Worm (Caenorhabditis elegans): Measurements from ENCODE around the gene npr-32.

ce11 chrIV:17280441-17280939, 49.6 kb upstream of the npr-32 start:
- TF ChIP-seq elt-3 (tag; optimal IDR thresholded peaks at IDR 0.05) (no peak), nfya-1 (tag; optimal IDR thresholded peaks at IDR 0.05; ENCODE audit: insufficient read depth) (peak; percentile 1), ama-1 (optimal IDR thresholded peaks at IDR 0.05) (peak; percentile 95), elt-2 (tag; optimal IDR thresholded peaks at IDR 0.05) (no peak), lin-15B (tag; optimal IDR thresholded peaks at IDR 0.05) (no peak), sea-2 (GFP tag; optimal IDR thresholded peaks at IDR 0.05) (no peak), unc-62 (GFP tag; optimal IDR thresholded peaks at IDR 0.05) (no peak), nhr-28 (tag; optimal IDR thresholded peaks at IDR 0.05) (no peak)

Data from whole organism, L3 larva.